Fruit fly (Drosophila melanogaster): ENCODE data around the gene CG31882.

Gene CG31882

DNA sequence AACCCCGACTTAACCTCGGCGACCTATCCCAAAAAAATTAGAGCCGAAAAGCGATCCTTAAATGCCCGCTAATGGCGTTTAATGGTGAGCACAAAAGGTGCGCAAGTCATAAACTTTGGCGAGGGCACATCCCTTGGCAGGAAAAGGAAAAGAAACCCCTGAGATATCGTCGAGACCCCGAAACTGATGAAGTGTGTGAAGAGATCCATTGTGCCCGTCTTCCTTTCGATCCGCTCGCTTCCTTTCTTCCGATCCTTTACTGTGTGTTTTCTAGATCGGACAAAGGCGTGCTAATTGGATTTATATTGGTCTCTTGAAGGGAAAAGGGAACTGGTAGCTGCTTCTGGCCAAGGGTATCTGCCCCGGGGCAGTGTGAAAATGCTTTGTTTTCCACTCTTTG lies 23.9 kb downstream of the CG31882 start:
- no peak for TF ChIP-seq Myc (optimal IDR thresholded peaks at IDR 0.05)
- TF ChIP-seq h (optimal IDR thresholded peaks at IDR 0.05), result no peak
- TF ChIP-seq Sin3A (optimal IDR thresholded peaks at IDR 0.05), result no peak
- TF ChIP-seq psq (optimal IDR thresholded peaks at IDR 0.05), result no peak
- no peak for TF ChIP-seq ttk (optimal IDR thresholded peaks at IDR 0.05)

DNA sequence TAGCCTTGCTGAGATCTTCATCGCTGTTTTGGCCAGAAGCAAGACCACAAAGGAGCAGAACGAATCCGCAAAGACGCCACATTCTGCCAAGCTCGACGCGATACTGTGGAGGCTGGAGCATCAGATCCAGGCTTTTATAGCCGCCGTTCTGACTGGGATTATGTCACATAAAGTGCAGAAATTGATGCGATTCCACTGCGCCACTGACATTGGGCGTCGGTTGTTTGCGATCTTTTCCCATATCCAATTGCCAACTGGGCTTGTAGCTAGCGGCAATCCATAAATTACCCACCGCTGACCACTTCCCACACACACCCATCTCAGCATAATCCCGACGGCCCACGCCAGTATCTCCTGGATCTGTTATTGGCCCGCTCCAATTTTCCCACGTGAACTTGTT lies 24.3 kb downstream of the CG31882 start, which contains the start of gene CG4382:
CG4382 (minus strand) TSS at position 101 of the 400 bp plus-strand sequence.
- TF ChIP-seq h (optimal IDR thresholded peaks at IDR 0.05), result no peak
- no peak for TF ChIP-seq Myc (optimal IDR thresholded peaks at IDR 0.05)
- TF ChIP-seq ttk (optimal IDR thresholded peaks at IDR 0.05), result no peak
- TF ChIP-seq insv (optimal IDR thresholded peaks at IDR 0.05), result no peak
- TF ChIP-seq Sin3A (optimal IDR thresholded peaks at IDR 0.05), result no peak
- TF ChIP-seq psq (optimal IDR thresholded peaks at IDR 0.05), result no peak

DNA sequence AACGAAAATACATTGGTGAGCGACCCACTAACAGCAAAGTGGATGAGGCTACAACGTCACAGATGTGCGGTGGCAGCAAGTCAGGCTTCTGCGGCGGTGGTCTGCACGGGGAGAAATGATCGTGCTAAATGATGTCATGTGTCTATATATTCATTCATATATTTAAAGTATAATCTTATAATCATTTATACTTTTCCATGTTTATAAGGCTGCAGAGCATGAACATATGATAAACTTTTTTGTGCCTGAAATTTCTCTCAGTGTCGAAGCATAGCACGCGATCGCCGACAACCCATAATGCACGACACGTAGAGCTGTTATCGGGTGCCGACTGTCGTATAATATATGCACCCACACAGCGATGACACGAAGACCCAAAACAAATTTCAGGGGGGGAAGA lies 26.7 kb downstream of the CG31882 start:
- TF ChIP-seq Myc (optimal IDR thresholded peaks at IDR 0.05) (no peak), psq (optimal IDR thresholded peaks at IDR 0.05) (no peak), insv (optimal IDR thresholded peaks at IDR 0.05) (no peak), ttk (optimal IDR thresholded peaks at IDR 0.05) (no peak), h (optimal IDR thresholded peaks at IDR 0.05) (no peak), Sin3A (optimal IDR thresholded peaks at IDR 0.05) (no peak)

DNA sequence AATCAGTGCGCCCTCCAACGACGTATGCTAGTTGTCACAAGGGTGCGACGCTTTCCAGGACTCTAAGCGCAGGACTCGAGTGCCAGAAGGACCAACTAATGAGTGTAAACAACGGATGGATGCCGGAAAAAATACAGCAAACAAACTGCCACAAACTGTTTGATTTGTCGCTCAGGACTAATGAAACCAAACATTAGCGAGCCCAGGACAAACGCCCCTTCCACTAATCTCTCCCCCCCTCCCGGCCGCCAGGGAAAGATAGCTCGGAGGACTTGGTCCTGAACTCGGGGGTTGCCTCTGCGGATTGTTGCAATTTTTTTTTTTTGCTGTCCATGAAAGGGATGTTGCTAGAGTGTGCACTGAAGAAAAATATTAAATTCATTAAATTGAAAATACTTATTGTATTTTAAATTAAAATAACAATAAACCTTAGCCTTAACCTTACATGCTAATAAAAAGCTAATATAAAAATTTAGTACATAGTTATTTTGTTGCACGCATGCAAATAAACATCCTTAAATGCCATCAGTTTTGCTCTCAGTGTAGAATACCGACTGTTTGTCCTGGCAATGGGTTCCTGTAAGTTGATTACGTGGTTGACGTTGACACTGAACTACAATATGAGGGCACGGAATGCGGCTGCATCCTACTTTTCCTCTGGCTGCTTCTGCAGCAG lies 30.3 kb downstream of the CG31882 start:
- TF ChIP-seq insv (optimal IDR thresholded peaks at IDR 0.05), result no peak
- TF ChIP-seq Sin3A (optimal IDR thresholded peaks at IDR 0.05), result no peak
- no peak for TF ChIP-seq h (optimal IDR thresholded peaks at IDR 0.05)
- no peak for TF ChIP-seq ttk (optimal IDR thresholded peaks at IDR 0.05)
- no peak for TF ChIP-seq Myc (optimal IDR thresholded peaks at IDR 0.05)
- no peak for TF ChIP-seq psq (optimal IDR thresholded peaks at IDR 0.05)

DNA sequence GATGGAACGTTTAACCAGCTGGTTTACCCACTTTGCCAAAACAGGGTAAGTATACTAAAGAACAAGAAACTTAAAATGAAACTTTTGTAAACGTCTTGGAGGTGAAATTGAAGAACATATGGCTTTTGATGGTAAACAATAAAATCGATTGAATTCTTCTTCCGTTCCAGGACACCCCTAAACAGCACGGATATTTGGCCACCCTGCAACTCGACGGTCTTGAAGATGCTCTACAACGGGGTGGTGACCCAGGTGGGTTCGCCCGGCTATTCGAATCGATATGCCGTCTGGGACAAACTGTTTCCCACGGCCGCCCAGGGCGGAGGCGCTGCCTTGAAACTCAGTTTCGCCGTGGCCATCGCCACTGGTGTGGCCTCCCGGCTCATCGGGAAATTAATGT lies 33.9 kb downstream of the CG31882 start:
- no peak for TF ChIP-seq ttk (optimal IDR thresholded peaks at IDR 0.05)
- TF ChIP-seq Myc (optimal IDR thresholded peaks at IDR 0.05), result no peak
- TF ChIP-seq h (optimal IDR thresholded peaks at IDR 0.05), result no peak
- TF ChIP-seq insv (optimal IDR thresholded peaks at IDR 0.05), result no peak
- no peak for TF ChIP-seq Sin3A (optimal IDR thresholded peaks at IDR 0.05)
- TF ChIP-seq psq (optimal IDR thresholded peaks at IDR 0.05), result no peak

DNA sequence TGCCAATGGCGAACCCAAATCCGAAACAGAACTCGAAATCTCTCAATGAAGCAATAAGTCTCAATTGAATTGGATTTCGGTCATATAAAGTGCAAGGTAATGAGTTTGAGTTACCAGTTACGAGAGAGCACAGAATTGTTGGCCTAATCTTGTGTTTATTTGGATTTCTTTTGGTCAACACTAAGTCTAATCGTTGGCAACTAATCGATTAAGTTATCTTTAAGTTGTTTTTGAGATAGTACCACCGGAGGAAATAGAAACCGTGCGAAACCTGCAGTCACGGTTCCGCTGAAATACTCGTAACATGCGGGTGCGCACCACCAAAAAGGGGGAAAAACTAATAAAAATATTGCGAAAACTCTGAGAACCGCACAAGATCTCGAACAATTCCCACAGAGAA lies 35.9 kb downstream of the CG31882 start, which contains the start of gene CG3841:
CG3841 (plus strand) TSS at position 301 of the 400 bp plus-strand sequence.
- no peak for TF ChIP-seq insv (optimal IDR thresholded peaks at IDR 0.05)
- no peak for TF ChIP-seq Myc (optimal IDR thresholded peaks at IDR 0.05)
- no peak for TF ChIP-seq ttk (optimal IDR thresholded peaks at IDR 0.05)
- no peak for TF ChIP-seq h (optimal IDR thresholded peaks at IDR 0.05)
- TF ChIP-seq Sin3A (optimal IDR thresholded peaks at IDR 0.05), result no peak
- no peak for TF ChIP-seq psq (optimal IDR thresholded peaks at IDR 0.05)

DNA sequence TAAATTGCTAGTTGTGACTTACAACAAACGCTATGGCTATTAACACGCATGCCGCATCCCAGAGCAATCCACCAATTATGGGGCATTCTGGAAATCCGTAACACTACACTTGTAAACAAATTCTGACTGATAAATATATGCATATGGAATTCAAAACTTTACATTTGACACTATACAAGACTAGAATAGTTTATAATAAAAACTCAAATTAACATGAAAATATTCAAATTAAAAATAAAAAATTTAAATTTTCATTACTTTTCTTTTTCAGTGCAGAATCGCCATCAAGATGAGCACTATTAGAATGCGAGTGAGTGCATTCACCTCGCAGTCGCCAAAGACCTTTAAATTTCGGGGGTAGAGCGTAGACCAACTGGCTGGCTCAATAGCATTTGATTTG lies 39.1 kb downstream of the CG31882 start:
- TF ChIP-seq Myc (optimal IDR thresholded peaks at IDR 0.05), result no peak

DNA sequence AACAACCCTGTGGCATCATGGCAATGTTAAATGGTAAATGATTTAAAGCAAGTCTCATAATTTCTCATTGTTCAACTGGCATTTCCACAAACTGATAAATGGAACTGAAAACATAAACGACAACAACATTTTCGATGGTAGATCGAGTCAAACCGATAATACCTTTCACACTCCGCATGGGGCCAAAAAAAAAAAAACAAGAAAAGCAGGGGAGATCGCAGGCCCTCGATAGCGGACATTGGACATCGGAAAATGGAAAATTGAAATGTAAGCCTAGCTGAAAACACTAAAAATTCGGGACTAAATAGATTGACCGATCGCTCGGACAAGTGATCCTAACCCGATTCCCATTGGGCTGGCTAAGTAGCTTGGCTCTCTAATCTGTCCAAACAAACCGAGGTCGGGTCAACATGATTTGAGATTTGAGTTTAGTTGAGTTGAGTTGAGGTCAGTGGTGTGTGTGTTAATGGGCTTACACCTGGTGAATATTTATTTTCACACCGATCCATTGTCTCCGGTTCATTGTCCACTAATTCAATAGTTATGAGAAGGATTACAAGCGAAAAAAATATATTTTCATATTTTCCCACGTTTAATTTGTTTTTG lies 40.9 kb downstream of the CG31882 start:
- TF ChIP-seq h (optimal IDR thresholded peaks at IDR 0.05), result no peak
- no peak for TF ChIP-seq Myc (optimal IDR thresholded peaks at IDR 0.05)
- no peak for TF ChIP-seq insv (optimal IDR thresholded peaks at IDR 0.05)
- TF ChIP-seq Sin3A (optimal IDR thresholded peaks at IDR 0.05), result no peak
- no peak for TF ChIP-seq ttk (optimal IDR thresholded peaks at IDR 0.05)
- no peak for TF ChIP-seq psq (optimal IDR thresholded peaks at IDR 0.05)

DNA sequence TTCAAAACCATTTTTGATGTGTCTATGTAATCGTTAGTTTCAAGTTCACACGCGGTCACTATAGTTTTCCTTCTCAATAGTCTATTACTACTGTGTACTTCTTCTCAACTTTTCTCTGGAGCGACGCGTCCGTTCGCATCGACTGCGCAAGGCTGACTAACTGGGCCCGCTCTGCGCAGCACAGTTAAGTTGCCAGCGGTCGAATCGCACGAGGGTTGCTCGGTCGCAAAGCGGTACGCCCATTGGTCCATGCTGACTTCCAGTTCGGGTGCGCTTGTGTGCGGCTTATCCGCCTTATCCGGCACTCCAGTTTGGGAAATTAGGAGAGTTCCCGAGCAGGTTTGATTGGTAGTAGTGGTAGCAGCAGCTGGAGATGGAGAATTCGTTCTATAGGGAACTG lies 43.5 kb downstream of the CG31882 start, which contains the start of gene gcm:
gcm (minus strand) TSS at position 164 of the 400 bp plus-strand sequence.
- TF ChIP-seq Myc (optimal IDR thresholded peaks at IDR 0.05), result no peak
- no peak for TF ChIP-seq h (optimal IDR thresholded peaks at IDR 0.05)
- TF ChIP-seq Sin3A (optimal IDR thresholded peaks at IDR 0.05), result no peak
- no peak for TF ChIP-seq ttk (optimal IDR thresholded peaks at IDR 0.05)
- TF ChIP-seq insv (optimal IDR thresholded peaks at IDR 0.05), result no peak

DNA sequence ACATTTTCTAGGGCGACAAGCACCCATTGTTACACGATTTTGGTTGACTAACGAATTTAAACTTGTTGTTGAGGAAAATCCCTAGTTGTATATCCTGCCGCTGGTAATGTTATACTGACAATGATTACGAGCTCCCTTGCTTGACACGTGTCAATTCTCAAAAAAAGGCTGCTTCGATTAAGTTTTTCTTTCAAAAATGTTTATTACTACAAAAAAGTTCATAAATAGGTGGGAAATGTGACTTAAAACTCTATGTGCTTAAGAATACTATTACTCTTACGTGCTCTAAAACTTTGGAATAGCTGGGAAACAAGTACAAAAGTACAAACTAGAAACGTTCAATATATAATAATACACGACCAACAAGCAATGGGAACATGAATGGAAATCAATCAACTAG lies 45.5 kb downstream of the CG31882 start, which contains the start of gene CG31709:
CG31709 (minus strand) TSS at position 101 of the 400 bp plus-strand sequence.
- TF ChIP-seq Sin3A (optimal IDR thresholded peaks at IDR 0.05), result no peak
- no peak for TF ChIP-seq ttk (optimal IDR thresholded peaks at IDR 0.05)
- no peak for TF ChIP-seq psq (optimal IDR thresholded peaks at IDR 0.05)

DNA sequence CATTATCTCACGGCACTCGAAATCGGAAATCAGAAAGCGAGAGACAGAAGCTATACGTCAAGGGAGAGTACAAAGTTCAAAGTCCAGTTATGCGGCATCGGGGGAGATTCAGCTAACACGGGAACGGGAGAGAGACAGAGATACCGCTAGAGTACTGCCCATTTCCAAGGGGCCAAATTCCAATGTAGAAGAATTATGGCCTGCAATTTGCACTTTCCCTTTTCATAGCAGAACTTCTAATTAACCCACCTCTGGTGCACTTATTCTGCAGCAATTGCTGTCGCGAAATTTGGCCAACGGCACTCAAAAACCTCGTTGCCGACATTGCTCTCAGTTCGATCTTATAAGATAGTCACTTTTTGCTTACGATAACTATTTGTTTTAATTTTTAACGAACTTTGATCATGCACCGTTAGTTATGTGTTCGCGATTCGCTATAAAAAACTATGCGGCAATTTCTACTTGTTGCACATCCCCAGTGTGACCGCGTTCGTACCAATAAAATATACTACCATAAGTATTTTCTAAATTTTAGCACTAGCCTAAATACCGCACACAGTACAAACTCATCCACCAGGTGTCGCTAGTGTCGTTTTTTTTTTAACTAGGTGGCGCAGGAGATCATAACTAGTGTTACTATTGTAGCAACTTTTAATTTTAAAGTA lies 48.7 kb downstream of the CG31882 start, which contains the start of gene Mtpalpha:
Mtpalpha (minus strand) TSS at position 501 of the 665 bp plus-strand sequence.
- TF ChIP-seq psq (optimal IDR thresholded peaks at IDR 0.05), result no peak
- no peak for TF ChIP-seq Sin3A (optimal IDR thresholded peaks at IDR 0.05)
- no peak for TF ChIP-seq Myc (optimal IDR thresholded peaks at IDR 0.05)
- TF ChIP-seq h (optimal IDR thresholded peaks at IDR 0.05), result no peak
- no peak for TF ChIP-seq ttk (optimal IDR thresholded peaks at IDR 0.05)
- TF ChIP-seq insv (optimal IDR thresholded peaks at IDR 0.05), result no peak
